Worm (Caenorhabditis elegans) whole organism, mixed stage, embryonic: Measurements from ENCODE around the gene fbxc-15.

ENCODE experiments used
- blmp-1 ChIP-seq: fragments of 150-350 bp; optimal IDR thresholded peaks from 2 replicates; lab custom pipeline; 2014; ENCODE audit warnings: missing biosample characterization, missing genetic modification characterization
- ceh-39 ChIP-seq: fragments of 150-350 bp; optimal IDR thresholded peaks from 2 replicates; lab custom pipeline; 2014; ENCODE audit warnings: missing biosample characterization, missing genetic modification characterization
- ceh-43 ChIP-seq: fragments of 200-800 bp; sonication (Bioruptor generic); optimal IDR thresholded peaks from 2 replicates; lab custom pipeline; 2018; ENCODE audit warnings: mild to moderate bottlenecking, missing genetic modification characterization, moderate library complexity, missing compliant biosample characterization
- ceh-83 ChIP-seq: fragments of 200-800 bp; sonication (Bioruptor generic); optimal IDR thresholded peaks from 2 replicates; lab custom pipeline; 2018; ENCODE audit warnings: mild to moderate bottlenecking, missing genetic modification characterization, missing compliant biosample characterization
- ces-1 ChIP-seq: fragments of 150-350 bp; optimal IDR thresholded peaks from 2 replicates; lab custom pipeline; 2014; ENCODE audit warnings: missing biosample characterization, missing genetic modification reagents, missing genetic modification characterization
- cnd-1 ChIP-seq: fragments of 200-800 bp; sonication (Bioruptor generic); optimal IDR thresholded peaks from 2 replicates; lab custom pipeline; 2018; ENCODE audit warnings: mild to moderate bottlenecking, missing genetic modification characterization, missing compliant biosample characterization
- drap-1 ChIP-seq: fragments of 200-800 bp; sonication (Bioruptor generic); optimal IDR thresholded peaks from 3 replicates; lab custom pipeline; 2018; ENCODE audit warnings: mild to moderate bottlenecking, missing genetic modification characterization, missing compliant biosample characterization
- elt-1 ChIP-seq: sonication (generic microtip); optimal IDR thresholded peaks from 2 replicates; lab custom pipeline; 2017; ENCODE audit warnings: missing genetic modification characterization, mild to moderate bottlenecking, missing compliant biosample characterization, antibody characterized with exemption, moderate library complexity, borderline replicate concordance; ENCODE audit not compliant: insufficient read depth
- ham-2 ChIP-seq: fragments of 200-800 bp; sonication (Bioruptor generic); optimal IDR thresholded peaks from 2 replicates; lab custom pipeline; 2018; ENCODE audit warnings: mild to moderate bottlenecking, missing genetic modification characterization, missing compliant biosample characterization
- hlh-1 ChIP-seq: fragments of 150-350 bp; optimal IDR thresholded peaks from 2 replicates; lab custom pipeline; 2014; ENCODE audit warnings: missing biosample characterization, missing genetic modification reagents, missing genetic modification characterization
- lin-13 ChIP-seq: fragments of 150-350 bp; optimal IDR thresholded peaks from 2 replicates; lab custom pipeline; 2014; ENCODE audit warnings: missing biosample characterization, missing genetic modification characterization
- lin-32 ChIP-seq: fragments of 200-800 bp; sonication (Bioruptor generic); optimal IDR thresholded peaks from 2 replicates; lab custom pipeline; 2018; ENCODE audit warnings: mild to moderate bottlenecking, missing genetic modification characterization, missing compliant biosample characterization
- lsy-2 ChIP-seq: fragments of 150-350 bp; optimal IDR thresholded peaks from 2 replicates; lab custom pipeline; 2014; ENCODE audit warnings: missing biosample characterization, missing genetic modification characterization
- mab-5 ChIP-seq: fragments of 150-350 bp; optimal IDR thresholded peaks from 2 replicates; lab custom pipeline; 2014; ENCODE audit warnings: missing biosample characterization, missing genetic modification characterization
- mep-1 ChIP-seq: fragments of 150-350 bp; optimal IDR thresholded peaks from 2 replicates; lab custom pipeline; 2017; ENCODE audit warnings: missing biosample characterization, missing genetic modification reagents, missing genetic modification characterization, inconsistent platforms
- mls-2 ChIP-seq: sonication (generic microtip); optimal IDR thresholded peaks from 2 replicates; lab custom pipeline; 2016; ENCODE audit warnings: mild to moderate bottlenecking, missing genetic modification characterization, moderate library complexity, missing compliant biosample characterization
- nhr-12 ChIP-seq: fragments of 150-350 bp; optimal IDR thresholded peaks from 2 replicates; lab custom pipeline; 2014; ENCODE audit warnings: missing biosample characterization, missing genetic modification characterization
- nhr-2 ChIP-seq: fragments of 150-350 bp; optimal IDR thresholded peaks from 2 replicates; lab custom pipeline; 2014; ENCODE audit warnings: missing biosample characterization, missing genetic modification characterization
- nhr-237 ChIP-seq: fragments of 150-350 bp; optimal IDR thresholded peaks from 2 replicates; lab custom pipeline; 2014; ENCODE audit warnings: missing biosample characterization, missing genetic modification characterization
- nhr-76 ChIP-seq: sonication (generic microtip); optimal IDR thresholded peaks from 2 replicates; lab custom pipeline; 2017; ENCODE audit warnings: missing biosample characterization, missing genetic modification characterization
- pha-4 ChIP-seq: fragments of 150-350 bp; optimal IDR thresholded peaks from 2 replicates; lab custom pipeline; 2018; ENCODE audit warnings: missing biosample characterization, missing genetic modification reagents, missing genetic modification characterization
- sem-2 ChIP-seq: fragments of 200-800 bp; sonication (Bioruptor generic); optimal IDR thresholded peaks from 2 replicates; lab custom pipeline; 2018; ENCODE audit warnings: mild to moderate bottlenecking, missing genetic modification characterization, missing compliant biosample characterization
- snpc-4 ChIP-seq: fragments of 150-350 bp; optimal IDR thresholded peaks from 2 replicates; lab custom pipeline; 2014; ENCODE audit warnings: missing biosample characterization, missing genetic modification characterization
- sptf-1 ChIP-seq: sonication (generic microtip); optimal IDR thresholded peaks from 2 replicates; lab custom pipeline; 2017; ENCODE audit warnings: mild to moderate bottlenecking, missing genetic modification characterization, moderate library complexity, missing compliant biosample characterization
- tbx-8 ChIP-seq: fragments of 200-800 bp; sonication (Bioruptor generic); optimal IDR thresholded peaks from 2 replicates; lab custom pipeline; 2018; ENCODE audit warnings: mild to moderate bottlenecking, missing genetic modification characterization, moderate library complexity, missing compliant biosample characterization
- unc-120 ChIP-seq: sonication (generic microtip); optimal IDR thresholded peaks from 2 replicates; lab custom pipeline; 2017; ENCODE audit warnings: missing genetic modification characterization, missing compliant biosample characterization; ENCODE audit not compliant: poor library complexity, severe bottlenecking
- unc-39 ChIP-seq: fragments of 150-350 bp; optimal IDR thresholded peaks from 2 replicates; lab custom pipeline; 2014; ENCODE audit warnings: missing biosample characterization, missing genetic modification characterization
- unc-62 ChIP-seq: fragments of 150-350 bp; optimal IDR thresholded peaks from 2 replicates; lab custom pipeline; 2014; ENCODE audit warnings: missing biosample characterization, missing genetic modification reagents, missing genetic modification characterization
- zip-8 ChIP-seq: fragments of 150-350 bp; optimal IDR thresholded peaks from 2 replicates; lab custom pipeline; 2014; ENCODE audit warnings: missing biosample characterization, missing genetic modification characterization
- ztf-11 ChIP-seq: fragments of 150-350 bp; optimal IDR thresholded peaks from 2 replicates; lab custom pipeline; 2014; ENCODE audit warnings: missing biosample characterization, missing genetic modification characterization

Gene fbxc-15

ce11 chrII:979135-979534 lies at the start of gene fbxc-15, which contains the start of gene fbxc-17:
fbxc-15 (plus strand) TSS chrII:979423.
fbxc-17 (minus strand) TSS chrII:979235.
- no peak for TF ChIP-seq pha-4 (tag; lab: Kevin White, UChicago)
- TF ChIP-seq sem-2: no peak
- TF ChIP-seq elt-1: no peak
- no peak for TF ChIP-seq nhr-12
- no peak for TF ChIP-seq sptf-1
- no peak for TF ChIP-seq hlh-1
- TF ChIP-seq zip-8 (tag; lab: Kevin White, UChicago): no peak
- no peak for TF ChIP-seq snpc-4 (tag; lab: Kevin White, UChicago)
- TF ChIP-seq nhr-237 (tag; lab: Kevin White, UChicago): no peak
- no peak for TF ChIP-seq tbx-8 (GFP tag; lab: Kevin White, UChicago)
- TF ChIP-seq ceh-83: no peak
- TF ChIP-seq mep-1 (tag; lab: Kevin White, UChicago): no peak
- TF ChIP-seq ceh-39 (tag; lab: Kevin White, UChicago): no peak
- TF ChIP-seq lin-13: no peak

ce11 chrII:930871-931270 lies 48.4 kb upstream of the fbxc-15 start, which contains the start of gene fbxc-34:
fbxc-34 (plus strand) TSS chrII:931171.
- TF ChIP-seq hlh-1: peak; percentile 33
- TF ChIP-seq, all 35 proteins: peak for 1; not testable (repeated sequence) for 34

- no peak for TF ChIP-seq unc-39 (tag; lab: Kevin White, UChicago)
- no peak for TF ChIP-seq lsy-2 (tag; lab: Kevin White, UChicago)
Observed at ce11 chrII:932718-933117, 46.5 kb upstream of the fbxc-15 start, which contains the start of gene acs-15. acs-15 (plus strand) TSS chrII:933018.

ce11 chrII:937265-937664 lies 42.0 kb upstream of the fbxc-15 start:
- TF ChIP-seq blmp-1 (tag; lab: Kevin White, UChicago) (no peak), lin-32 (GFP tag; lab: Kevin White, UChicago) (peak; percentile 46), cnd-1 (tag; lab: Kevin White, UChicago) (peak; percentile 71), ceh-39 (tag; lab: Kevin White, UChicago) (no peak), unc-120 (no peak), nhr-2 (tag; lab: Kevin White, UChicago) (peak; percentile 90), zip-8 (tag; lab: Kevin White, UChicago) (peak; percentile 64)

- no peak for TF ChIP-seq hlh-1
- no peak for TF ChIP-seq mab-5 (tag; lab: Kevin White, UChicago)
- TF ChIP-seq mls-2 (tag; lab: Kevin White, UChicago): no peak
Observed at ce11 chrII:938549-938948, 40.7 kb upstream of the fbxc-15 start, which contains the start of gene R07C3.3. R07C3.3 (plus strand) TSS chrII:938849.

ce11 chrII:940779-941178 lies 38.4 kb upstream of the fbxc-15 start, which contains the start of gene fbxc-36:
fbxc-36 (plus strand) TSS chrII:940983.
- no peak for TF ChIP-seq mab-5 (tag; lab: Kevin White, UChicago)
- no peak for TF ChIP-seq ceh-43 (GFP tag; lab: Kevin White, UChicago)
- peak; percentile 45 for TF ChIP-seq sptf-1
- peak; percentile 60 for TF ChIP-seq nhr-2 (tag; lab: Kevin White, UChicago)
- TF ChIP-seq sem-2: no peak
- TF ChIP-seq nhr-12: peak; percentile 41
- TF ChIP-seq ces-1: no peak
- no peak for TF ChIP-seq nhr-76 (tag; lab: Kevin White, UChicago)
- no peak for TF ChIP-seq ceh-83
- no peak for TF ChIP-seq drap-1 (GFP tag; lab: Kevin White, UChicago)
- TF ChIP-seq ham-2 (GFP tag; lab: Kevin White, UChicago): no peak
- TF ChIP-seq unc-39 (tag; lab: Kevin White, UChicago): no peak
- no peak for TF ChIP-seq nhr-237 (tag; lab: Kevin White, UChicago)
- TF ChIP-seq tbx-8 (GFP tag; lab: Kevin White, UChicago): no peak
- no peak for TF ChIP-seq ztf-11 (tag; lab: Kevin White, UChicago)
- TF ChIP-seq cnd-1 (tag; lab: Kevin White, UChicago): peak; percentile 14
- TF ChIP-seq unc-62 (GFP tag; lab: Kevin White, UChicago): no peak
- no peak for TF ChIP-seq pha-4 (tag; lab: Kevin White, UChicago)
- peak; percentile 12 for TF ChIP-seq ceh-39 (tag; lab: Kevin White, UChicago)
- no peak for TF ChIP-seq elt-1
